Fruit fly (Drosophila melanogaster) whole organism, embryonic: ENCODE results near the gene sky.

Experiments
- Atf-2 ChIP-seq: fragments of 200-800 bp; sonication (Bioruptor generic); optimal IDR thresholded peaks from 2 replicates; lab custom pipeline; 2016; ENCODE audit warnings: missing biosample characterization, missing genetic modification characterization
- Bgb ChIP-seq: fragments of 200-800 bp; sonication (Bioruptor generic); IDR thresholded peaks from 2 replicates; pipeline ENCODE4 v1.3.6; 2022; ENCODE audit warnings: missing biosample characterization, missing genetic modification characterization; ENCODE audit not compliant: partially characterized antibody
- CG10147 ChIP-seq: fragments of 200-800 bp; sonication (Bioruptor generic); optimal IDR thresholded peaks from 2 replicates; lab custom pipeline; 2019; ENCODE audit warnings: missing biosample characterization, mild to moderate bottlenecking, missing genetic modification characterization, moderate library complexity
- CG11085 ChIP-seq: fragments of 200-800 bp; sonication (Bioruptor generic); IDR thresholded peaks from 2 replicates; pipeline ENCODE4 v1.3.6; 2022; ENCODE audit warnings: missing biosample characterization, missing genetic modification characterization
- CG11504 ChIP-seq: fragments of 200-800 bp; sonication (Bioruptor generic); optimal IDR thresholded peaks from 3 replicates; lab custom pipeline; 2019; ENCODE audit warnings: missing biosample characterization, mild to moderate bottlenecking, missing genetic modification characterization, moderate library complexity
- CG1233 ChIP-seq: fragments of 200-800 bp; sonication (Bioruptor generic); optimal IDR thresholded peaks from 4 replicates; lab custom pipeline; 2018; ENCODE audit warnings: missing biosample characterization, mild to moderate bottlenecking, missing genetic modification characterization
- CG12769 ChIP-seq: fragments of 200-800 bp; sonication (Bioruptor generic); optimal IDR thresholded peaks from 2 replicates; lab custom pipeline; 2019; ENCODE audit warnings: missing biosample characterization, mild to moderate bottlenecking, missing genetic modification characterization, moderate library complexity
- CG1832 ChIP-seq: fragments of 200-800 bp; sonication (Bioruptor generic); optimal IDR thresholded peaks from 2 replicates; lab custom pipeline; 2017; ENCODE audit warnings: missing biosample characterization, mild to moderate bottlenecking, missing genetic modification characterization, inconsistent platforms
- CG31365 ChIP-seq: fragments of 200-800 bp; sonication (Bioruptor generic); optimal IDR thresholded peaks from 2 replicates; lab custom pipeline; 2018; ENCODE audit warnings: missing biosample characterization, mild to moderate bottlenecking, missing genetic modification characterization
- CG6175 ChIP-seq: fragments of 200-800 bp; sonication (Bioruptor generic); IDR thresholded peaks from 3 replicates; pipeline ENCODE4 v1.3.6; 2022; ENCODE audit warnings: missing biosample characterization, missing genetic modification characterization
- CG7271 ChIP-seq: fragments of 200-800 bp; sonication (Bioruptor generic); optimal IDR thresholded peaks from 2 replicates; lab custom pipeline; 2018; ENCODE audit warnings: missing biosample characterization, mild to moderate bottlenecking, missing genetic modification characterization, moderate library complexity
- CG8765 ChIP-seq: fragments of 200-800 bp; sonication (Bioruptor generic); IDR thresholded peaks from 2 replicates; pipeline ENCODE4 v1.3.6; 2022; ENCODE audit warnings: missing biosample characterization, missing genetic modification characterization
- Deaf1 ChIP-seq: fragments of 200-800 bp; optimal IDR thresholded peaks from 3 replicates; lab custom pipeline; 2019; ENCODE audit warnings: missing biosample characterization, mild to moderate bottlenecking, missing genetic modification characterization, moderate library complexity
- Dip3 ChIP-seq: fragments of 200-800 bp; sonication (Bioruptor generic); optimal IDR thresholded peaks from 3 replicates; lab custom pipeline; 2016; ENCODE audit warnings: missing biosample characterization, missing genetic modification characterization
- Doc3 ChIP-seq: fragments of 200-800 bp; sonication (Bioruptor generic); IDR thresholded peaks from 3 replicates; pipeline ENCODE4 v1.3.6; 2022; ENCODE audit warnings: missing biosample characterization, missing genetic modification characterization; ENCODE audit not compliant: partially characterized antibody
- ERR ChIP-seq: fragments of 200-800 bp; sonication (Bioruptor generic); optimal IDR thresholded peaks from 2 replicates; lab custom pipeline; 2016; ENCODE audit warnings: missing biosample characterization, missing genetic modification characterization
- Ets65A ChIP-seq: fragments of 200-800 bp; sonication (Bioruptor generic); peaks from one replicate; lab custom pipeline; 2016; ENCODE audit warnings: missing biosample characterization, missing genetic modification characterization
- Hr78 ChIP-seq, 2 experiments: fragments of 200-800 bp in 1 of 2; fragments of >200 bp in 1 of 2; sonication (Bioruptor generic) in 1 of 2; optimal IDR thresholded peaks; 2 replicates each; lab custom pipeline; 2017 to 2019; ENCODE audit warnings: missing biosample characterization in 2 of 2, missing genetic modification characterization in 2 of 2, mild to moderate bottlenecking in 1 of 2, moderate library complexity in 1 of 2
- Med ChIP-seq: fragments of 200-800 bp; sonication (Bioruptor generic); peaks from one replicate; lab custom pipeline; 2016; ENCODE audit warnings: missing biosample characterization, missing genetic modification characterization, mild to moderate bottlenecking, inconsistent platforms, moderate library complexity
- Taf1 ChIP-seq: fragments of 200-800 bp; sonication (Bioruptor generic); IDR thresholded peaks from 2 replicates; pipeline ENCODE4 v1.3.6; 2022; ENCODE audit warnings: missing biosample characterization, missing genetic modification characterization
- abd-A ChIP-seq: fragments of 200-800 bp; sonication (Bioruptor generic); optimal IDR thresholded peaks from 3 replicates; lab custom pipeline; 2019; ENCODE audit warnings: missing biosample characterization, mild to moderate bottlenecking, missing genetic modification characterization, moderate library complexity
- bowl ChIP-seq: fragments of 200-800 bp; sonication (Bioruptor generic); IDR thresholded peaks from 2 replicates; pipeline ENCODE4 v1.3.6; 2022; ENCODE audit warnings: missing biosample characterization, missing genetic modification characterization
- crp ChIP-seq, 2 experiments: fragments of 200-800 bp; sonication (Bioruptor generic); optimal IDR thresholded peaks; 2 replicates in 1 of 2; 3 replicates in 1 of 2; lab custom pipeline; 2017; ENCODE audit warnings: missing biosample characterization in 2 of 2, missing genetic modification characterization in 2 of 2, mild to moderate bottlenecking in 1 of 2, moderate library complexity in 1 of 2
- disco-r ChIP-seq: fragments of 200-800 bp; sonication (Bioruptor generic); optimal IDR thresholded peaks from 2 replicates; lab custom pipeline; 2016; ENCODE audit warnings: missing biosample characterization, missing genetic modification characterization
- ems ChIP-seq: fragments of 200-800 bp; sonication (Bioruptor generic); optimal IDR thresholded peaks from 3 replicates; lab custom pipeline; 2016; ENCODE audit warnings: missing biosample characterization, missing genetic modification characterization
- ewg ChIP-seq: fragments of 200-800 bp; sonication (Bioruptor generic); optimal IDR thresholded peaks from 3 replicates; lab custom pipeline; 2017; ENCODE audit warnings: mild to moderate bottlenecking, missing biosample characterization, missing genetic modification reagents, missing genetic modification characterization
- eyg ChIP-seq: fragments of 200-800 bp; sonication (Bioruptor generic); optimal IDR thresholded peaks from 3 replicates; lab custom pipeline; 2016; ENCODE audit warnings: missing biosample characterization, missing genetic modification characterization
- ftz-f1 ChIP-seq: fragments of 200-800 bp; sonication (Bioruptor generic); optimal IDR thresholded peaks from 2 replicates; lab custom pipeline; 2016; ENCODE audit warnings: missing biosample characterization, missing genetic modification characterization
- h ChIP-seq: fragments of >200 bp; optimal IDR thresholded peaks from 2 replicates; lab custom pipeline; 2017
- inv ChIP-seq: fragments of 200-800 bp; sonication (Bioruptor generic); IDR thresholded peaks from 2 replicates; pipeline ENCODE4 v1.3.6; 2022; ENCODE audit warnings: missing biosample characterization, missing genetic modification characterization; ENCODE audit not compliant: partially characterized antibody
- ken ChIP-seq: fragments of 200-800 bp; sonication (Bioruptor generic); IDR thresholded peaks from 3 replicates; pipeline ENCODE4 v1.3.6; 2022; ENCODE audit warnings: missing biosample characterization, missing genetic modification characterization
- phol ChIP-seq: fragments of 200-800 bp; sonication (Bioruptor generic); optimal IDR thresholded peaks from 3 replicates; lab custom pipeline; 2018; ENCODE audit warnings: missing biosample characterization, mild to moderate bottlenecking, missing genetic modification characterization, moderate library complexity
- pros ChIP-seq: fragments of 200-800 bp; sonication (Bioruptor generic); optimal IDR thresholded peaks from 3 replicates; lab custom pipeline; 2019; ENCODE audit warnings: missing biosample characterization, mild to moderate bottlenecking, missing genetic modification characterization, moderate library complexity
- rib ChIP-seq: fragments of 200-800 bp; sonication (Bioruptor generic); IDR thresholded peaks from 2 replicates; pipeline ENCODE4 v1.3.6; 2022; ENCODE audit warnings: missing biosample characterization, missing genetic modification characterization
- sob ChIP-seq: fragments of 200-800 bp; sonication (Bioruptor generic); IDR thresholded peaks from 2 replicates; pipeline ENCODE4 v1.3.6; 2022; ENCODE audit warnings: missing biosample characterization, missing genetic modification characterization
- sug ChIP-seq: fragments of 200-800 bp; optimal IDR thresholded peaks from 2 replicates; lab custom pipeline; 2019; ENCODE audit warnings: missing biosample characterization, mild to moderate bottlenecking, missing genetic modification characterization, moderate library complexity

Gene sky

dm6 chr2L:20822025-20822371, 96.7 kb downstream of the sky start:
- TF ChIP-seq Bgb = 0 out of 2 replicates have a peak, but pooled peaks have one; percentile 20
- peak; percentile 64 for TF ChIP-seq ewg
- TF ChIP-seq ken (GFP tag; lab: Robert Waterston, UW) = 0 out of 3 replicates have a peak, but pooled peaks have one; percentile 7
- TF ChIP-seq eyg (GFP tag; lab: Kevin White, UChicago) = no peak
- TF ChIP-seq abd-A (tag; lab: Kevin White, UChicago) = peak; percentile 36
- TF ChIP-seq Med (GFP tag; lab: Kevin White, UChicago) = peak; percentile 12
- TF ChIP-seq bowl (GFP tag; lab: Robert Waterston, UW) = peak; percentile 35; the same call in 1 of the 2 replicates
- TF ChIP-seq phol (tag; lab: Kevin White, UChicago) = peak; percentile 10
- no peak for TF ChIP-seq CG1832
- TF ChIP-seq CG7271 (tag; lab: Kevin White, UChicago) = no peak
- no peak for TF ChIP-seq Taf1
- TF ChIP-seq sob (GFP tag; lab: Robert Waterston, UW) = no peak
- TF ChIP-seq Doc3 (GFP tag; lab: Robert Waterston, UW) = no peak
- peak; percentile 26 for TF ChIP-seq ERR (GFP tag; lab: Kevin White, UChicago)
- TF ChIP-seq sug (tag; lab: Kevin White, UChicago) = peak; percentile 12
- peak; percentile 34 for TF ChIP-seq pros
- peak; percentile 39 for TF ChIP-seq rib
- peak; percentile 88 for TF ChIP-seq CG11504 (tag; lab: Kevin White, UChicago)
- peak in 1 of 2 experiments; percentile 56 for TF ChIP-seq Hr78 (GFP tag; optimal IDR thresholded peaks at IDR 0.05; lab: Kevin White, UChicago)
- peak; percentile 87 for TF ChIP-seq CG31365 (tag; lab: Kevin White, UChicago)
- no peak for TF ChIP-seq CG11085 (GFP tag; lab: Robert Waterston, UW)
- TF ChIP-seq h (lab: Kevin White, UChicago) = no peak
- peak; percentile 2 for TF ChIP-seq Atf-2 (GFP tag; lab: Kevin White, UChicago)
- peak; percentile 50 for TF ChIP-seq CG12769 (tag; lab: Kevin White, UChicago)
- TF ChIP-seq inv (GFP tag; lab: Robert Waterston, UW) = no peak
- TF ChIP-seq Dip3 (GFP tag; lab: Kevin White, UChicago) = no peak
- TF ChIP-seq CG10147 (GFP tag; lab: Kevin White, UChicago) = peak; percentile 28
- TF ChIP-seq Deaf1 (tag; lab: Kevin White, UChicago) = peak; percentile 22
- TF ChIP-seq CG8765 (GFP tag; lab: Robert Waterston, UW) = peak; percentile 78; the same call in 1 of the 2 replicates
- peak; percentile 6 for TF ChIP-seq ftz-f1 (GFP tag; lab: Kevin White, UChicago)
- TF ChIP-seq CG6175 (GFP tag; lab: Robert Waterston, UW) = 0 out of 3 replicates have a peak, but pooled peaks have one; percentile 68
- TF ChIP-seq ems (GFP tag; lab: Kevin White, UChicago) = no peak
- TF ChIP-seq CG1233 = no peak
- peak; percentile 13 for TF ChIP-seq Ets65A (GFP tag; lab: Kevin White, UChicago)
- TF ChIP-seq crp (GFP tag; optimal IDR thresholded peaks at IDR 0.05; lab: Kevin White, UChicago) = no peak
- TF ChIP-seq disco-r (GFP tag; lab: Kevin White, UChicago) = peak; percentile 13
